Fruit fly (Drosophila melanogaster) whole organism, embryonic: Measurements from ENCODE around the gene Etfb.
A peak's percentile ranks its signal among the peaks of the same experiment; 100 is the strongest.

Source experiments
- Adf1 ChIP-seq: fragments of 200-800 bp; sonication (Bioruptor generic); IDR thresholded peaks from 2 replicates; pipeline ENCODE4 v1.3.6; 2022; ENCODE audit warnings: missing biosample characterization, missing genetic modification characterization
- Bgb ChIP-seq: fragments of 200-800 bp; sonication (Bioruptor generic); IDR thresholded peaks from 2 replicates; pipeline ENCODE4 v1.3.6; 2022; ENCODE audit warnings: missing biosample characterization, missing genetic modification characterization; ENCODE audit not compliant: partially characterized antibody
- CG11247 ChIP-seq: fragments of 200-800 bp; sonication (Bioruptor generic); IDR thresholded peaks from 2 replicates; pipeline ENCODE4 v1.3.6; 2022; ENCODE audit warnings: missing biosample characterization, missing genetic modification characterization
- CG12071 ChIP-seq: fragments of 200-800 bp; sonication (Bioruptor generic); optimal IDR thresholded peaks from 3 replicates; lab custom pipeline; 2018; ENCODE audit warnings: missing biosample characterization, mild to moderate bottlenecking, missing genetic modification characterization
- CG14965 ChIP-seq: fragments of 200-800 bp; sonication (Bioruptor generic); optimal IDR thresholded peaks from 2 replicates; lab custom pipeline; 2016; ENCODE audit warnings: missing biosample characterization, missing genetic modification characterization, borderline replicate concordance
- CG17385 ChIP-seq: fragments of 200-800 bp; sonication (Bioruptor generic); optimal IDR thresholded peaks from 3 replicates; lab custom pipeline; 2018; ENCODE audit warnings: missing biosample characterization, mild to moderate bottlenecking, missing genetic modification characterization
- CG17912 ChIP-seq: fragments of 200-800 bp; sonication (Bioruptor generic); optimal IDR thresholded peaks from 2 replicates; lab custom pipeline; 2018; ENCODE audit warnings: missing biosample characterization, mild to moderate bottlenecking, missing genetic modification characterization
- CG2116 ChIP-seq: fragments of 200-800 bp; sonication (Bioruptor generic); optimal IDR thresholded peaks from 3 replicates; lab custom pipeline; 2018; ENCODE audit warnings: missing biosample characterization, mild to moderate bottlenecking, missing genetic modification characterization
- CG2202 ChIP-seq: fragments of 200-800 bp; sonication (Bioruptor generic); optimal IDR thresholded peaks from 2 replicates; lab custom pipeline; 2018; ENCODE audit warnings: missing biosample characterization, mild to moderate bottlenecking, missing genetic modification characterization
- CG31388 ChIP-seq: fragments of 200-800 bp; sonication (Bioruptor generic); optimal IDR thresholded peaks from 2 replicates; lab custom pipeline; 2016; ENCODE audit warnings: missing biosample characterization, missing genetic modification characterization
- CG32532 ChIP-seq: fragments of 200-800 bp; sonication (Bioruptor generic); IDR thresholded peaks from 2 replicates; pipeline ENCODE4 v1.3.6; 2022; ENCODE audit warnings: missing biosample characterization, missing genetic modification characterization
- CG3847 ChIP-seq: fragments of 200-800 bp; sonication (Bioruptor generic); IDR thresholded peaks from 2 replicates; pipeline ENCODE4 v1.3.6; 2022; ENCODE audit warnings: missing biosample characterization, missing genetic modification characterization
- CG3995 ChIP-seq: fragments of 200-800 bp; sonication (Bioruptor generic); optimal IDR thresholded peaks from 3 replicates; lab custom pipeline; 2016; ENCODE audit warnings: missing biosample characterization, missing genetic modification characterization
- CG5180 ChIP-seq: fragments of 200-800 bp; sonication (Bioruptor generic); optimal IDR thresholded peaks from 3 replicates; lab custom pipeline; 2017; ENCODE audit warnings: missing biosample characterization, missing genetic modification characterization, mild to moderate bottlenecking, moderate library complexity, missing genetic modification reagents
- CG5245 ChIP-seq: fragments of 200-800 bp; sonication (Bioruptor generic); optimal IDR thresholded peaks from 3 replicates; lab custom pipeline; 2016; ENCODE audit warnings: missing biosample characterization, missing genetic modification characterization
- CG6854 ChIP-seq: fragments of 200-800 bp; sonication (Bioruptor generic); optimal IDR thresholded peaks from 3 replicates; lab custom pipeline; 2017; ENCODE audit warnings: missing biosample characterization, mild to moderate bottlenecking, missing genetic modification characterization
- CG7357 ChIP-seq: fragments of 200-800 bp; sonication (Bioruptor generic); IDR thresholded peaks from 3 replicates; pipeline ENCODE4 v1.3.6; 2022; ENCODE audit warnings: missing biosample characterization, missing genetic modification characterization
- CG7928 ChIP-seq: fragments of 200-800 bp; sonication (Bioruptor generic); optimal IDR thresholded peaks from 2 replicates; lab custom pipeline; 2017; ENCODE audit warnings: missing biosample characterization, mild to moderate bottlenecking, missing genetic modification characterization
- CG8281 ChIP-seq: fragments of 200-800 bp; sonication (Bioruptor generic); optimal IDR thresholded peaks from 2 replicates; lab custom pipeline; 2018; ENCODE audit warnings: missing biosample characterization, mild to moderate bottlenecking, missing genetic modification characterization, moderate library complexity
- CG8944 ChIP-seq: fragments of 200-800 bp; sonication (Bioruptor generic); optimal IDR thresholded peaks from 3 replicates; lab custom pipeline; 2016; ENCODE audit warnings: missing biosample characterization, missing genetic modification characterization
- CHES-1-like ChIP-seq: fragments of 200-800 bp; sonication (Bioruptor generic); optimal IDR thresholded peaks from 2 replicates; lab custom pipeline; 2016; ENCODE audit warnings: missing biosample characterization, missing genetic modification characterization
- Dbx ChIP-seq: fragments of 200-800 bp; sonication (Bioruptor generic); IDR thresholded peaks from 3 replicates; pipeline ENCODE4 v1.3.6; 2022; ENCODE audit warnings: missing biosample characterization, missing genetic modification characterization
- Dref ChIP-seq: fragments of 200-800 bp; sonication (Bioruptor generic); IDR thresholded peaks from 2 replicates; pipeline ENCODE4 v1.3.6; 2022; ENCODE audit warnings: missing biosample characterization, missing genetic modification characterization
- Drgx ChIP-seq: fragments of 200-800 bp; sonication (Bioruptor generic); IDR thresholded peaks from 2 replicates; pipeline ENCODE4 v1.3.6; 2022; ENCODE audit warnings: missing biosample characterization, missing genetic modification characterization
- Elba2 ChIP-seq: fragments of 200-800 bp; sonication (Bioruptor generic); optimal IDR thresholded peaks from 3 replicates; lab custom pipeline; 2016; ENCODE audit warnings: missing biosample characterization, missing genetic modification characterization
- GATAe ChIP-seq: fragments of 200-800 bp; sonication (Bioruptor generic); conservative IDR thresholded peaks from 2 replicates; pipeline ENCODE4 v1.3.6; 2022; ENCODE audit warnings: missing biosample characterization, missing genetic modification characterization
- Gug ChIP-seq: fragments of 200-800 bp; sonication (Bioruptor generic); IDR thresholded peaks from 4 replicates; pipeline ENCODE4 v1.3.6; 2022; ENCODE audit warnings: missing biosample characterization, missing genetic modification characterization
- HHEX ChIP-seq: fragments of 200-800 bp; sonication (Bioruptor generic); optimal IDR thresholded peaks from 3 replicates; lab custom pipeline; 2017; ENCODE audit warnings: missing biosample characterization, mild to moderate bottlenecking, missing genetic modification characterization, missing genetic modification reagents
- HLH3B ChIP-seq: fragments of 200-800 bp; sonication (Bioruptor generic); IDR thresholded peaks from 2 replicates; pipeline ENCODE4 v1.3.6; 2022; ENCODE audit warnings: missing biosample characterization, missing genetic modification characterization
- Lim3 ChIP-seq: fragments of 200-800 bp; sonication (Bioruptor generic); IDR thresholded peaks from 2 replicates; pipeline ENCODE4 v1.3.6; 2022; ENCODE audit warnings: missing biosample characterization, missing genetic modification characterization
- Trl ChIP-seq, 3 experiments: fragments of >200 bp in 2 of 3; fragments of 200-800 bp in 1 of 3; sonication (Bioruptor generic) in 1 of 3; optimal IDR thresholded peaks; 2 replicates in 1 of 3; 3 replicates in 2 of 3; lab custom pipeline; 2016 to 2017; ENCODE audit warnings: missing biosample characterization in 1 of 3, missing genetic modification characterization in 1 of 3
- ara ChIP-seq: fragments of 200-800 bp; sonication (Bioruptor generic); IDR thresholded peaks from 2 replicates; pipeline ENCODE4 v1.3.6; 2022; ENCODE audit warnings: missing biosample characterization, missing genetic modification characterization
- chinmo ChIP-seq: fragments of 200-800 bp; sonication (Bioruptor generic); IDR thresholded peaks from 4 replicates; pipeline ENCODE4 v1.3.6; 2022; ENCODE audit warnings: missing biosample characterization, missing genetic modification characterization; ENCODE audit not compliant: partially characterized antibody
- ci ChIP-seq: fragments of 200-800 bp; sonication (Bioruptor generic); IDR thresholded peaks from 3 replicates; pipeline ENCODE4 v1.3.6; 2022; ENCODE audit warnings: missing biosample characterization, missing genetic modification characterization
- gem ChIP-seq: fragments of 200-800 bp; sonication (Bioruptor generic); optimal IDR thresholded peaks from 2 replicates; lab custom pipeline; 2019; ENCODE audit warnings: missing biosample characterization, mild to moderate bottlenecking, missing genetic modification characterization, moderate library complexity
- ind ChIP-seq: fragments of 200-800 bp; sonication (Bioruptor generic); optimal IDR thresholded peaks from 3 replicates; lab custom pipeline; 2016; ENCODE audit warnings: missing biosample characterization, missing genetic modification characterization
- knrl ChIP-seq: fragments of 200-800 bp; sonication (Bioruptor generic); IDR thresholded peaks from 3 replicates; pipeline ENCODE4 v1.3.6; 2022; ENCODE audit warnings: missing biosample characterization, missing genetic modification characterization; ENCODE audit not compliant: partially characterized antibody
- lbe ChIP-seq: fragments of 200-800 bp; sonication (Bioruptor generic); optimal IDR thresholded peaks from 2 replicates; lab custom pipeline; 2016; ENCODE audit warnings: missing biosample characterization, mild to moderate bottlenecking, missing genetic modification characterization
- nerfin-1 ChIP-seq: fragments of 200-800 bp; sonication (Bioruptor generic); optimal IDR thresholded peaks from 3 replicates; lab custom pipeline; 2019; ENCODE audit warnings: missing biosample characterization, mild to moderate bottlenecking, missing genetic modification characterization, moderate library complexity
- p53 ChIP-seq: fragments of 200-800 bp; sonication (Bioruptor generic); optimal IDR thresholded peaks from 2 replicates; lab custom pipeline; 2016; ENCODE audit warnings: missing biosample characterization, missing genetic modification characterization
- pho ChIP-seq: fragments of 200-800 bp; sonication (Bioruptor generic); optimal IDR thresholded peaks from 2 replicates; lab custom pipeline; 2016; ENCODE audit warnings: missing biosample characterization, missing genetic modification characterization
- phol ChIP-seq: fragments of 200-800 bp; sonication (Bioruptor generic); optimal IDR thresholded peaks from 3 replicates; lab custom pipeline; 2018; ENCODE audit warnings: missing biosample characterization, mild to moderate bottlenecking, missing genetic modification characterization, moderate library complexity
- pnt ChIP-seq: fragments of 200-800 bp; sonication (Bioruptor generic); optimal IDR thresholded peaks from 3 replicates; lab custom pipeline; 2016; ENCODE audit warnings: missing biosample characterization, missing genetic modification characterization
- pros ChIP-seq: fragments of 200-800 bp; sonication (Bioruptor generic); optimal IDR thresholded peaks from 3 replicates; lab custom pipeline; 2019; ENCODE audit warnings: missing biosample characterization, mild to moderate bottlenecking, missing genetic modification characterization, moderate library complexity
- sens-2 ChIP-seq: fragments of 200-800 bp; sonication (Bioruptor generic); IDR thresholded peaks from 2 replicates; pipeline ENCODE4 v1.3.6; 2022; ENCODE audit warnings: missing biosample characterization, missing genetic modification characterization
- shn ChIP-seq: fragments of 200-800 bp; sonication (Bioruptor generic); optimal IDR thresholded peaks from 3 replicates; lab custom pipeline; 2016; ENCODE audit warnings: missing biosample characterization, missing genetic modification characterization
- tup ChIP-seq: fragments of 200-800 bp; sonication (Bioruptor generic); optimal IDR thresholded peaks from 2 replicates; lab custom pipeline; 2016; ENCODE audit warnings: missing biosample characterization, mild to moderate bottlenecking, missing genetic modification characterization, moderate library complexity
- yki ChIP-seq: fragments of >200 bp; optimal IDR thresholded peaks from 3 replicates; lab custom pipeline; 2018
- zfh2 ChIP-seq: fragments of 200-800 bp; sonication (Bioruptor generic); optimal IDR thresholded peaks from 2 replicates; lab custom pipeline; 2016; ENCODE audit warnings: missing biosample characterization, missing genetic modification characterization

The Etfb gene

DNA sequence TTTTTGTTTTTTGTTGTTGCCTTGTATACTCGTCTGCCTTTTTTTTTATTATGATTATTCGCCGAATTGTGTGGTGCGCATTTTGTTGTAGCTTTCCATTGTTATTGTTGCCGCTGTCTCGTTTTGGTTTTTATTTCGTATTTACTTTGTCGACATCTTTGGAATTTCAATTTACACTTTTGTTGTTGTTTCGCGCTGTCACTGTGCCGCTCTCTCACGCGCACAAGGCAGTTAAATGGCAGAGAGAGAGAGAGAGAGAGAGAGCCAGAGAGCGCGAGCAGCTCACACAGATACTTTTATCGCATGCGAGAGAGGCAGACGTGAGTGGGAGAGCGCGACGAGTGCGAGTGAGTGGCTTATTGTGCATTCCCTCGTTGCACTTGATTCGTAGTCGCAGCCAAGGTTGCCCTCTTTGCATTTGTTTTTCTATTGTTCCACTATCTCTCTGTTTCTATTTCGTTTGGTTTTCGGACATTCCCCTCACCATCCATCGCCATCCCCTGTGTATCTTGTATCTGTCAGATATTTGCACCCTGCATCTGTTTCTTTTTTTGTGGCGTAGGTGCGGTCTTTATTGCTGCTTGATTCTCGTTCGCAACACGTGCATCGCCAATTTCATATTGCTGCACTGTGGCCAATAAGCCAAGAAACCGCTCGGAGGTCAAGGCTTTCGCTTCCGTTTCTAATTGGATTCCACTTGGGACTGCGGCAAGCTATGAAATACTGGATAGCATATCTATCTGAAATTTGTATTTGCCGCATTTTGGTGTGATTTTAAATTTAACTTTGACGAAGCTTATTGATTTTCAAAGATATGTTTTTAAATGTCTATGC is 28.2 kb downstream of the Etfb start (continued):
- TF ChIP-seq HHEX (GFP tag; lab: Kevin White, UChicago) (no peak), nerfin-1 (tag; lab: Kevin White, UChicago) (peak; percentile 78), CG3847 (GFP tag; lab: Robert Waterston, UW) (no peak), CG11247 (GFP tag; lab: Robert Waterston, UW) (no peak), yki (lab: Kevin White, UChicago) (peak; percentile 100), CG14965 (GFP tag; lab: Kevin White, UChicago) (no peak), CG17912 (GFP tag; lab: Kevin White, UChicago) (no peak), GATAe (GFP tag; lab: Robert Waterston, UW) (no peak), p53 (GFP tag; lab: Kevin White, UChicago) (no peak), Elba2 (GFP tag; lab: Kevin White, UChicago) (peak; percentile 91), CG3995 (GFP tag; lab: Kevin White, UChicago) (no peak), CG7357 (GFP tag; lab: Robert Waterston, UW) (no peak), phol (no peak), lbe (peak; percentile 84), pros (peak; percentile 29), Dref (no peak), Bgb (GFP tag; lab: Robert Waterston, UW) (peak; percentile 38; the same call in 1 of the 2 replicates), chinmo (GFP tag; lab: Robert Waterston, UW) (peak; percentile 97), knrl (GFP tag; lab: Robert Waterston, UW) (no peak), gem (tag; lab: Kevin White, UChicago) (no peak), zfh2 (GFP tag; lab: Kevin White, UChicago) (no peak), HLH3B (no peak; the same call in 1 of the 2 replicates), sens-2 (GFP tag; lab: Robert Waterston, UW) (no peak), CG2202 (no peak), CG8944 (GFP tag; lab: Kevin White, UChicago) (no peak), CG12071 (peak; percentile 29), CG32532 (peak; percentile 53; the same call in 1 of the 2 replicates), shn (GFP tag; lab: Kevin White, UChicago) (no peak), CG8281 (no peak), ind (no peak), Trl (optimal IDR thresholded peaks at IDR 0.05; lab: Kevin White, UChicago) (peak; percentile 100), Trl (GFP tag; optimal IDR thresholded peaks at IDR 0.05; lab: Kevin White, UChicago) (peak; percentile 65), ci (GFP tag; lab: Robert Waterston, UW) (peak; percentile 57; the same call in 1 of the 3 replicates), CG6854 (GFP tag; lab: Kevin White, UChicago) (peak; percentile 53), CG17385 (GFP tag; lab: Kevin White, UChicago) (peak; percentile 45), CG7928 (no peak), Dbx (GFP tag; lab: Robert Waterston, UW) (peak; percentile 13; the same call in 1 of the 3 replicates), CG5245 (GFP tag; lab: Kevin White, UChicago) (no peak), Adf1 (GFP tag; lab: Robert Waterston, UW) (no peak; the same call in 1 of the 2 replicates), ara (GFP tag; lab: Robert Waterston, UW) (no peak), CHES-1-like (GFP tag; lab: Kevin White, UChicago) (no peak), Lim3 (GFP tag; lab: Robert Waterston, UW) (no peak), pho (GFP tag; lab: Kevin White, UChicago) (no peak), CG2116 (GFP tag; lab: Kevin White, UChicago) (no peak), CG5180 (GFP tag; lab: Kevin White, UChicago) (no peak), Drgx (GFP tag; lab: Robert Waterston, UW) (0 out of 2 replicates have a peak, but pooled peaks have one; percentile 37), tup (no peak), Gug (no peak), CG31388 (GFP tag; lab: Kevin White, UChicago) (no peak), pnt (GFP tag; lab: Kevin White, UChicago) (no peak)
